Worm (Caenorhabditis elegans) whole organism, L4 larva: ENCODE results near the gene ZC250.4.
A peak's percentile ranks its signal among the peaks of the same experiment; 100 is the strongest.

Experiments used
- F37D6.2 ChIP-seq: sonication (generic microtip); optimal IDR thresholded peaks from 2 replicates; lab custom pipeline; 2016; ENCODE audit warnings: mild to moderate bottlenecking, missing genetic modification characterization, missing compliant biosample characterization
- T20F7.1 ChIP-seq: fragments of 200-800 bp; sonication (Bioruptor generic); optimal IDR thresholded peaks from 2 replicates; lab custom pipeline; 2018; ENCODE audit warnings: mild to moderate bottlenecking, missing genetic modification characterization, missing compliant biosample characterization
- Y75B8A.6 ChIP-seq: fragments of 200-800 bp; sonication (Bioruptor generic); IDR thresholded peaks from 2 replicates; pipeline ENCODE4 v1.3.6; 2022; ENCODE audit warnings: missing genetic modification reagents, missing genetic modification characterization, missing compliant biosample characterization
- ZK337.2 ChIP-seq: fragments of 200-800 bp; sonication (Bioruptor generic); IDR thresholded peaks from 2 replicates; pipeline ENCODE4 v1.3.6; 2022; ENCODE audit warnings: missing genetic modification reagents, missing genetic modification characterization, missing compliant biosample characterization
- ZK546.5 ChIP-seq, 2 experiments: sonication (generic microtip); optimal IDR thresholded peaks; 2 replicates each; lab custom pipeline; 2017; ENCODE audit warnings: missing biosample characterization in 2 of 2, missing genetic modification characterization in 2 of 2
- aha-1 ChIP-seq: fragments of 150-350 bp; peaks from one replicate; lab custom pipeline; 2014; ENCODE audit warnings: missing biosample characterization, missing genetic modification characterization
- aly-2 ChIP-seq: sonication (generic microtip); optimal IDR thresholded peaks from 2 replicates; lab custom pipeline; 2018; ENCODE audit warnings: missing biosample characterization, missing genetic modification characterization
- ama-1 ChIP-seq: fragments of 150-350 bp; optimal IDR thresholded peaks from 2 replicates; lab custom pipeline; 2014; ENCODE audit warnings: inconsistent platforms, mixed read lengths
- attf-4 ChIP-seq: sonication (generic microtip); optimal IDR thresholded peaks from 3 replicates; lab custom pipeline; 2017; ENCODE audit warnings: missing biosample characterization, missing genetic modification characterization
- ceh-20 ChIP-seq: fragments of 200-800 bp; sonication (Bioruptor generic); IDR thresholded peaks from 2 replicates; pipeline ENCODE4 v1.3.6; 2022; ENCODE audit warnings: missing genetic modification reagents, missing genetic modification characterization, missing compliant biosample characterization
- ceh-44 ChIP-seq: fragments of 200-800 bp; sonication (Bioruptor generic); IDR thresholded peaks from 2 replicates; pipeline ENCODE4 v1.3.6; 2022; ENCODE audit warnings: missing genetic modification reagents, missing genetic modification characterization, missing compliant biosample characterization
- ceh-82 ChIP-seq: sonication (generic microtip); optimal IDR thresholded peaks from 2 replicates; lab custom pipeline; 2017; ENCODE audit warnings: missing biosample characterization, missing genetic modification characterization
- ces-1 ChIP-seq: fragments of 150-350 bp; sonication (generic microtip); optimal IDR thresholded peaks from 4 replicates; lab custom pipeline; 2014; ENCODE audit warnings: missing biosample characterization, missing genetic modification reagents, missing genetic modification characterization
- ctbp-1 ChIP-seq: fragments of 200-800 bp; sonication (Bioruptor generic); IDR thresholded peaks from 2 replicates; pipeline ENCODE4 v1.3.6; 2022; ENCODE audit warnings: missing genetic modification reagents, missing genetic modification characterization, missing compliant biosample characterization
- daf-16 ChIP-seq, 3 experiments: sonication (generic microtip); optimal IDR thresholded peaks; 2 replicates each; lab custom pipeline; 2016 to 2017; ENCODE audit warnings: missing genetic modification characterization in 3 of 3, missing genetic modification reagents in 3 of 3, mild to moderate bottlenecking in 2 of 3, missing compliant biosample characterization in 2 of 3, missing biosample characterization in 1 of 3, moderate library complexity in 1 of 3
- daf-8 ChIP-seq: fragments of 200-800 bp; sonication (Bioruptor generic); IDR thresholded peaks from 2 replicates; pipeline ENCODE4 v1.3.6; 2022; ENCODE audit warnings: missing genetic modification characterization, missing compliant biosample characterization
- dmd-6 ChIP-seq: fragments of 200-800 bp; sonication (Bioruptor generic); IDR thresholded peaks from 2 replicates; pipeline ENCODE4 v1.3.6; 2022; ENCODE audit warnings: missing genetic modification reagents, missing genetic modification characterization, missing compliant biosample characterization
- dmd-9 ChIP-seq: fragments of 200-800 bp; sonication (Bioruptor generic); IDR thresholded peaks from 2 replicates; pipeline ENCODE4 v1.3.6; 2022; ENCODE audit warnings: missing genetic modification reagents, missing genetic modification characterization, missing compliant biosample characterization
- dpl-1 ChIP-seq: fragments of 150-350 bp; optimal IDR thresholded peaks from 2 replicates; lab custom pipeline; 2014; ENCODE audit warnings: missing biosample characterization, missing genetic modification reagents, missing genetic modification characterization
- duxl-1 ChIP-seq: sonication (generic microtip); optimal IDR thresholded peaks from 2 replicates; lab custom pipeline; 2016; ENCODE audit warnings: mild to moderate bottlenecking, missing genetic modification characterization, moderate library complexity, missing compliant biosample characterization; ENCODE audit not compliant: poor library complexity
- egl-43 ChIP-seq: fragments of 200-800 bp; sonication (Bioruptor generic); IDR thresholded peaks from 2 replicates; pipeline ENCODE4 v1.3.6; 2022; ENCODE audit warnings: missing genetic modification reagents, missing genetic modification characterization, missing compliant biosample characterization
- gei-8 ChIP-seq: fragments of 200-800 bp; sonication (Bioruptor generic); optimal IDR thresholded peaks from 2 replicates; lab custom pipeline; 2018; ENCODE audit warnings: mild to moderate bottlenecking, missing genetic modification characterization, missing compliant biosample characterization
- hlh-30 ChIP-seq: sonication (generic microtip); optimal IDR thresholded peaks from 2 replicates; lab custom pipeline; 2017; ENCODE audit warnings: antibody characterized with exemption, mild to moderate bottlenecking, missing genetic modification characterization, missing compliant biosample characterization; ENCODE audit not compliant: insufficient read depth
- hmg-1.1 ChIP-seq: fragments of 200-800 bp; sonication (Bioruptor generic); IDR thresholded peaks from 2 replicates; pipeline ENCODE4 v1.3.6; 2022; ENCODE audit warnings: missing genetic modification reagents, missing genetic modification characterization, missing compliant biosample characterization
- jun-1 ChIP-seq: fragments of 150-350 bp; optimal IDR thresholded peaks from 2 replicates; lab custom pipeline; 2014; ENCODE audit warnings: missing biosample characterization, missing genetic modification reagents, missing genetic modification characterization
- lim-7 ChIP-seq: fragments of 200-800 bp; sonication (Bioruptor generic); IDR thresholded peaks from 2 replicates; pipeline ENCODE4 v1.3.6; 2022; ENCODE audit warnings: missing genetic modification characterization, missing compliant biosample characterization
- lin-15B ChIP-seq: fragments of 150-350 bp; sonication (generic microtip); optimal IDR thresholded peaks from 3 replicates; lab custom pipeline; 2014; ENCODE audit warnings: missing biosample characterization, missing genetic modification characterization
- lin-29 ChIP-seq: fragments of 200-800 bp; sonication (Bioruptor generic); IDR thresholded peaks from 2 replicates; pipeline ENCODE4 v1.3.6; 2022; ENCODE audit warnings: missing genetic modification reagents, missing genetic modification characterization, missing compliant biosample characterization
- lin-38 ChIP-seq: fragments of 200-800 bp; sonication (Bioruptor generic); IDR thresholded peaks from 2 replicates; pipeline ENCODE4 v1.3.6; 2022; ENCODE audit warnings: missing genetic modification reagents, missing genetic modification characterization, missing compliant biosample characterization
- lir-3 ChIP-seq: sonication (generic microtip); optimal IDR thresholded peaks from 2 replicates; lab custom pipeline; 2016; ENCODE audit warnings: mild to moderate bottlenecking, missing genetic modification characterization, missing compliant biosample characterization
- mdl-1 ChIP-seq, 2 experiments: fragments of 150-350 bp in 1 of 2; sonication (generic microtip) in 1 of 2; optimal IDR thresholded peaks; 2 replicates each; lab custom pipeline; 2014 to 2017; ENCODE audit warnings: missing biosample characterization in 2 of 2, missing genetic modification characterization in 2 of 2
- mxl-3 ChIP-seq: fragments of 200-800 bp; sonication (Bioruptor generic); optimal IDR thresholded peaks from 2 replicates; lab custom pipeline; 2018; ENCODE audit warnings: mild to moderate bottlenecking, missing genetic modification characterization, missing compliant biosample characterization
- nhr-10 ChIP-seq: fragments of 150-350 bp; optimal IDR thresholded peaks from 2 replicates; lab custom pipeline; 2014; ENCODE audit warnings: missing biosample characterization, missing genetic modification characterization
- nhr-25 ChIP-seq: sonication (generic microtip); optimal IDR thresholded peaks from 2 replicates; lab custom pipeline; 2017; ENCODE audit warnings: missing genetic modification characterization, mild to moderate bottlenecking, missing compliant biosample characterization, antibody characterized with exemption, moderate library complexity, borderline replicate concordance; ENCODE audit not compliant: insufficient read depth
- nhr-42 ChIP-seq: fragments of 200-800 bp; sonication (Bioruptor generic); IDR thresholded peaks from 2 replicates; pipeline ENCODE4 v1.3.6; 2022; ENCODE audit warnings: missing genetic modification characterization, missing compliant biosample characterization
- nhr-76 ChIP-seq: fragments of 150-350 bp; optimal IDR thresholded peaks from 2 replicates; lab custom pipeline; 2014; ENCODE audit warnings: missing biosample characterization, missing genetic modification characterization
- pha-4 ChIP-seq, 2 experiments: fragments of 150-350 bp in 1 of 2; fragments of 200-800 bp in 1 of 2; sonication (Bioruptor generic) in 1 of 2; IDR thresholded peaks in 1 of 2; optimal IDR thresholded peaks in 1 of 2; 2 replicates each; pipeline versions ENCODE4 v1.3.6 to Lab custom; 2014 to 2022; ENCODE audit warnings: missing genetic modification characterization in 2 of 2, missing genetic modification reagents in 2 of 2, missing biosample characterization in 1 of 2, missing compliant biosample characterization in 1 of 2
- php-3 ChIP-seq: fragments of 200-800 bp; sonication (Bioruptor generic); IDR thresholded peaks from 2 replicates; pipeline ENCODE4 v1.3.6; 2022; ENCODE audit warnings: missing genetic modification reagents, missing genetic modification characterization, missing compliant biosample characterization
- rbr-2 ChIP-seq: sonication (generic microtip); optimal IDR thresholded peaks from 2 replicates; lab custom pipeline; 2016; ENCODE audit warnings: missing genotype, missing genetic modification characterization, missing compliant biosample characterization
- saeg-2 ChIP-seq: fragments of 200-800 bp; sonication (Bioruptor generic); IDR thresholded peaks from 2 replicates; pipeline ENCODE4 v1.3.6; 2022; ENCODE audit warnings: missing genetic modification reagents, missing genetic modification characterization, missing compliant biosample characterization
- set-16 ChIP-seq: fragments of 200-800 bp; sonication (Bioruptor generic); IDR thresholded peaks from 2 replicates; pipeline ENCODE4 v1.3.6; 2022; ENCODE audit warnings: missing genetic modification reagents, missing genetic modification characterization, missing compliant biosample characterization
- spr-1 ChIP-seq: sonication (generic microtip); optimal IDR thresholded peaks from 2 replicates; lab custom pipeline; 2016; ENCODE audit warnings: mild to moderate bottlenecking, missing genetic modification characterization, missing compliant biosample characterization
- tra-1 ChIP-seq: fragments of 200-800 bp; sonication (Bioruptor generic); IDR thresholded peaks from 2 replicates; pipeline ENCODE4 v1.3.6; 2022; ENCODE audit warnings: missing genetic modification reagents, missing genetic modification characterization, missing compliant biosample characterization
- unc-130 ChIP-seq: sonication (generic microtip); optimal IDR thresholded peaks from 2 replicates; lab custom pipeline; 2016; ENCODE audit warnings: missing genetic modification reagents, missing genetic modification characterization, missing compliant biosample characterization
- unc-62 ChIP-seq, 3 experiments: fragments of 150-350 bp in 1 of 3; sonication (generic microtip); optimal IDR thresholded peaks in 2 of 3; peaks in 1 of 3; 1 replicate in 1 of 3; 2 replicates in 2 of 3; lab custom pipeline; 2014 to 2017; ENCODE audit warnings: missing biosample characterization in 3 of 3, missing genetic modification characterization in 3 of 3, missing genetic modification reagents in 3 of 3, missing genotype in 1 of 3
- zag-1 ChIP-seq: fragments of 150-350 bp; optimal IDR thresholded peaks from 2 replicates; lab custom pipeline; 2014; ENCODE audit warnings: missing biosample characterization, missing genetic modification characterization
- zfp-3 ChIP-seq: fragments of 200-800 bp; sonication (Bioruptor generic); conservative IDR thresholded peaks from 2 replicates; pipeline ENCODE4 v1.3.6; 2022; ENCODE audit warnings: missing genetic modification reagents, missing genetic modification characterization, missing compliant biosample characterization
- ztf-11 ChIP-seq: fragments of 150-350 bp; optimal IDR thresholded peaks from 2 replicates; lab custom pipeline; 2014; ENCODE audit warnings: missing biosample characterization, missing genetic modification characterization
- ztf-7 ChIP-seq: fragments of 150-350 bp; optimal IDR thresholded peaks from 2 replicates; lab custom pipeline; 2014; ENCODE audit warnings: missing biosample characterization, missing genetic modification characterization

ZC250.4 gene

DNA sequence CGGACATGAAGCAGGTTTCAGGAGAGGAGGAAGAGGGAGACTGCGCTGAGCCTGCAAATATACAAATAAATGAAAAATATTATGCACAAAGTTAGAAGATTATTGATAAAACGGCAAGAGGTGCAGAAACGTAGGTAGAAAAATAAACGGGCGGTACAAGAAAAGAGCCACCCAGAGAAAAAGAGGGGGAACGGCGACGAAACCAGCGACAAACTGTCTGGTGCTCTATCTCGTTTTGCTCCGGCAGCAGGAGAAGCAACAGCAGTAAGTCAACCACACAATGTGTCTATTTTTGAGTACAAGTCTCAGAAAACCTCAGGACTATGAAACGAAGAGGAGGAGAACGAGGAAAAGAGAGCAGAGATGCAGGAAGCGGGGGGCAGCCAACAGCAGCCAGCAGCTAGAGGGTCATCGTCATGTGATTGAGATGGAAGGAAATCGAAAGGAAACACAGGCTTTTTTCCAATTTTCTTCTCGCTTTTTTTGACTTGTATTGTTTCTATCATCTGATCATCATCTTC lies 32.8 kb upstream of the ZC250.4 start, which contains the start of gene F26F12.3:
TSS of gene F26F12.3 (minus strand) at position 51 of the 521 bp plus-strand sequence.
- peak; percentile 69 for TF ChIP-seq egl-43 (GFP tag; lab: Robert Waterston, UW)
- peak; percentile 96 for TF ChIP-seq hlh-30
- no peak for TF ChIP-seq nhr-25
- TF ChIP-seq spr-1: peak; percentile 35
- peak; percentile 88 for TF ChIP-seq dmd-6 (GFP tag; lab: Robert Waterston, UW)
- 0 out of 2 replicates have a peak, but pooled peaks have one; percentile 20 for TF ChIP-seq zfp-3
- TF ChIP-seq attf-4: no peak
- TF ChIP-seq F37D6.2 (tag; lab: Kevin White, UChicago): no peak
- 0 out of 2 replicates have a peak, but pooled peaks have one; percentile 38 for TF ChIP-seq tra-1 (GFP tag; lab: Robert Waterston, UW)
- peak; percentile 72 for TF ChIP-seq pha-4 (GFP tag; IDR thresholded peaks at IDR 0.05; lab: Robert Waterston, UW)
- TF ChIP-seq pha-4 (tag; optimal IDR thresholded peaks at IDR 0.05; lab: Kevin White, UChicago): no peak
- no peak for TF ChIP-seq ces-1 (GFP tag; lab: Kevin White, UChicago)
- no peak for TF ChIP-seq lim-7 (GFP tag; lab: Robert Waterston, UW)
- peak; percentile 64 for TF ChIP-seq set-16
- TF ChIP-seq rbr-2 (tag; lab: Kevin White, UChicago): peak; percentile 16
- TF ChIP-seq dpl-1 (GFP tag; lab: Kevin White, UChicago): peak; percentile 12
- TF ChIP-seq gei-8: no peak
- 0 out of 2 replicates have a peak, but pooled peaks have one; percentile 49 for TF ChIP-seq lin-29 (GFP tag; lab: Robert Waterston, UW)
- peak; percentile 79 for TF ChIP-seq ctbp-1 (GFP tag; lab: Robert Waterston, UW)
- TF ChIP-seq lin-38 (GFP tag; lab: Robert Waterston, UW): peak; percentile 45
- peak in 1 of 2 experiments; percentile 80 for TF ChIP-seq mdl-1 (tag; optimal IDR thresholded peaks at IDR 0.05; lab: Kevin White, UChicago)
- TF ChIP-seq nhr-76: no peak
- TF ChIP-seq lir-3 (tag; lab: Kevin White, UChicago): no peak
- TF ChIP-seq nhr-42 (GFP tag; lab: Robert Waterston, UW): no peak
- no peak for TF ChIP-seq ceh-82
- peak; percentile 30 for TF ChIP-seq aha-1 (tag; lab: Kevin White, UChicago)
- TF ChIP-seq unc-130: no peak
- peak; percentile 38 for TF ChIP-seq nhr-10
- TF ChIP-seq ztf-7 (tag; lab: Kevin White, UChicago): peak; percentile 6
- peak; percentile 23 for TF ChIP-seq ama-1 (lab: Kevin White, UChicago)
- peak in 1 of 2 experiments; percentile 14 for TF ChIP-seq daf-16 (GFP tag; optimal IDR thresholded peaks at IDR 0.05; lab: Kevin White, UChicago)
- TF ChIP-seq daf-16 (tag; optimal IDR thresholded peaks at IDR 0.05; lab: Kevin White, UChicago): peak; percentile 81
- no peak for TF ChIP-seq ceh-44
- TF ChIP-seq hmg-1.1 (GFP tag; lab: Robert Waterston, UW): peak; percentile 65
- TF ChIP-seq daf-8: no peak
- no peak for TF ChIP-seq ZK337.2 (GFP tag; lab: Robert Waterston, UW)
- TF ChIP-seq duxl-1 (tag; lab: Kevin White, UChicago): no peak
- TF ChIP-seq mxl-3 (GFP tag; lab: Kevin White, UChicago): peak; percentile 33
- no peak for TF ChIP-seq ZK546.5 (tag; optimal IDR thresholded peaks at IDR 0.05; lab: Kevin White, UChicago)
- no peak for TF ChIP-seq unc-62 (GFP tag; optimal IDR thresholded peaks at IDR 0.05 in 1 of 2; lab: Kevin White, UChicago)
- no peak for TF ChIP-seq unc-62 (tag; optimal IDR thresholded peaks at IDR 0.05; lab: Kevin White, UChicago)
- no peak for TF ChIP-seq dmd-9 (GFP tag; lab: Robert Waterston, UW)
- no peak for TF ChIP-seq lin-15B
- TF ChIP-seq aly-2 (tag; lab: Kevin White, UChicago): no peak
- TF ChIP-seq jun-1: no peak
- peak; percentile 8; the same call in 1 of the 2 replicates for TF ChIP-seq ceh-20
- TF ChIP-seq Y75B8A.6 (GFP tag; lab: Robert Waterston, UW): no peak
- TF ChIP-seq ztf-11 (tag; lab: Kevin White, UChicago): no peak
- peak; percentile 34; the same call in 1 of the 2 replicates for TF ChIP-seq php-3 (GFP tag; lab: Robert Waterston, UW)
- peak; percentile 10 for TF ChIP-seq T20F7.1 (GFP tag; lab: Kevin White, UChicago)
- peak; percentile 58; the same call in 1 of the 2 replicates for TF ChIP-seq saeg-2
- TF ChIP-seq zag-1: no peak
